Fruit fly (Drosophila melanogaster) whole organism, adult: Measurements from ENCODE around the gene CG14518.
A peak's percentile ranks its signal among the peaks of the same experiment; 100 is the strongest.

Source experiments
- CG11617 ChIP-seq: fragments of 200-800 bp; sonication (Bioruptor generic); optimal IDR thresholded peaks from 2 replicates; lab custom pipeline; 2017; ENCODE audit warnings: mild to moderate bottlenecking, missing biosample characterization, missing genetic modification reagents, missing genetic modification characterization
- CG12768 ChIP-seq: fragments of 200-800 bp; sonication (Bioruptor generic); optimal IDR thresholded peaks from 2 replicates; lab custom pipeline; 2017; ENCODE audit warnings: missing biosample characterization, missing genetic modification characterization, mild to moderate bottlenecking, moderate library complexity, missing genetic modification reagents
- CG14711 ChIP-seq: fragments of 200-800 bp; sonication (Bioruptor generic); optimal IDR thresholded peaks from 2 replicates; lab custom pipeline; 2018; ENCODE audit warnings: missing biosample characterization, mild to moderate bottlenecking, missing genetic modification characterization, moderate library complexity
- CG1620 ChIP-seq: fragments of 200-800 bp; sonication (Bioruptor generic); optimal IDR thresholded peaks from 2 replicates; lab custom pipeline; 2016; ENCODE audit warnings: missing biosample characterization, missing genetic modification characterization
- CG33017 ChIP-seq: fragments of 200-800 bp; sonication (Bioruptor generic); optimal IDR thresholded peaks from 2 replicates; lab custom pipeline; 2018; ENCODE audit warnings: missing biosample characterization, mild to moderate bottlenecking, missing genetic modification characterization, moderate library complexity
- CG5204 ChIP-seq: fragments of 200-800 bp; sonication (Bioruptor generic); optimal IDR thresholded peaks from 2 replicates; lab custom pipeline; 2016; ENCODE audit warnings: missing biosample characterization, missing genetic modification characterization
- CG7045 ChIP-seq: fragments of 200-800 bp; sonication (Bioruptor generic); optimal IDR thresholded peaks from 2 replicates; lab custom pipeline; 2017; ENCODE audit warnings: missing biosample characterization, mild to moderate bottlenecking, missing genetic modification characterization
- CG7101 ChIP-seq: fragments of 200-800 bp; sonication (Bioruptor generic); optimal IDR thresholded peaks from 2 replicates; lab custom pipeline; 2018; ENCODE audit warnings: missing biosample characterization, mild to moderate bottlenecking, missing genetic modification characterization, moderate library complexity
- Clk ChIP-seq: fragments of 200-800 bp; sonication (Bioruptor generic); optimal IDR thresholded peaks from 2 replicates; lab custom pipeline; 2017; ENCODE audit warnings: missing biosample characterization, missing genetic modification characterization
- Crg-1 ChIP-seq: fragments of 200-800 bp; sonication (Bioruptor generic); optimal IDR thresholded peaks from 2 replicates; lab custom pipeline; 2016; ENCODE audit warnings: missing biosample characterization, missing genetic modification characterization
- Hr96 ChIP-seq: fragments of 200-800 bp; sonication (Bioruptor generic); optimal IDR thresholded peaks from 2 replicates; lab custom pipeline; 2016; ENCODE audit warnings: missing biosample characterization, missing genetic modification characterization
- Mnt ChIP-seq: fragments of 200-800 bp; sonication (Bioruptor generic); optimal IDR thresholded peaks from 2 replicates; lab custom pipeline; 2016; ENCODE audit warnings: missing biosample characterization, mild to moderate bottlenecking, missing genetic modification characterization
- bab1 ChIP-seq: fragments of 200-800 bp; sonication (Bioruptor generic); optimal IDR thresholded peaks from 3 replicates; lab custom pipeline; 2019; ENCODE audit warnings: missing biosample characterization, mild to moderate bottlenecking, missing genetic modification characterization, moderate library complexity
- cic ChIP-seq: fragments of 200-800 bp; sonication (Bioruptor generic); optimal IDR thresholded peaks from 2 replicates; lab custom pipeline; 2017; ENCODE audit warnings: missing biosample characterization, mild to moderate bottlenecking, missing genetic modification characterization, moderate library complexity
- cnc ChIP-seq, 2 experiments: fragments of >200 bp; optimal IDR thresholded peaks; 2 replicates each; lab custom pipeline; 2017
- kay ChIP-seq: fragments of 200-800 bp; sonication (Bioruptor generic); peaks from one replicate; lab custom pipeline; 2016; ENCODE audit warnings: missing biosample characterization, missing genetic modification characterization, borderline replicate concordance
- ovo ChIP-seq: fragments of 200-800 bp; sonication (Bioruptor generic); optimal IDR thresholded peaks from 2 replicates; lab custom pipeline; 2016; ENCODE audit warnings: missing biosample characterization, missing genetic modification characterization
- pad ChIP-seq: fragments of 200-800 bp; sonication (Bioruptor generic); optimal IDR thresholded peaks from 3 replicates; lab custom pipeline; 2017; ENCODE audit warnings: missing biosample characterization, missing genetic modification characterization, mild to moderate bottlenecking, moderate library complexity, missing genetic modification reagents
- tj ChIP-seq: fragments of 200-800 bp; sonication (Bioruptor generic); optimal IDR thresholded peaks from 3 replicates; lab custom pipeline; 2017; ENCODE audit warnings: missing biosample characterization, mild to moderate bottlenecking, missing genetic modification characterization, moderate library complexity
- toe ChIP-seq: fragments of 200-800 bp; sonication (Bioruptor generic); optimal IDR thresholded peaks from 2 replicates; lab custom pipeline; 2016; ENCODE audit warnings: missing biosample characterization, missing genetic modification characterization

CG14518 gene

dm6 chr3R:29004884-29005621 is 19.7 kb upstream of the CG14518 start:
- TF ChIP-seq bab1 (GFP tag; lab: Kevin White, UChicago) (peak; percentile 70), Clk (no peak)

- TF ChIP-seq Crg-1 (GFP tag; lab: Kevin White, UChicago): no peak
Observed at dm6 chr3R:29005622-29006018, 19.2 kb upstream of the CG14518 start.

- TF ChIP-seq CG1620 (GFP tag; lab: Kevin White, UChicago): no peak
- TF ChIP-seq CG12768 (GFP tag; lab: Kevin White, UChicago): no peak
Observed at dm6 chr3R:29011144-29011543, 13.6 kb upstream of the CG14518 start.

- no peak for TF ChIP-seq CG7101 (tag; lab: Kevin White, UChicago)
- TF ChIP-seq CG14711 (tag; lab: Kevin White, UChicago): no peak
- no peak for TF ChIP-seq Mnt (GFP tag; lab: Kevin White, UChicago)
- no peak for TF ChIP-seq Crg-1 (GFP tag; lab: Kevin White, UChicago)
- no peak for TF ChIP-seq CG11617 (GFP tag; lab: Kevin White, UChicago)
- TF ChIP-seq tj (GFP tag; lab: Kevin White, UChicago): no peak
- TF ChIP-seq cic (GFP tag; lab: Kevin White, UChicago): no peak
- TF ChIP-seq CG1620 (GFP tag; lab: Kevin White, UChicago): no peak
- no peak for TF ChIP-seq CG5204 (GFP tag; lab: Kevin White, UChicago)
- no peak for TF ChIP-seq pad
- no peak for TF ChIP-seq bab1 (GFP tag; lab: Kevin White, UChicago)
- no peak for TF ChIP-seq Hr96
- TF ChIP-seq Clk: no peak
- TF ChIP-seq cnc (optimal IDR thresholded peaks at IDR 0.05; lab: Kevin White, UChicago): no peak
- TF ChIP-seq CG12768 (GFP tag; lab: Kevin White, UChicago): no peak
- TF ChIP-seq kay (GFP tag; lab: Kevin White, UChicago): no peak
- no peak for TF ChIP-seq CG33017 (tag; lab: Kevin White, UChicago)
- TF ChIP-seq toe (GFP tag; lab: Kevin White, UChicago): no peak
- no peak for TF ChIP-seq CG7045 (GFP tag; lab: Kevin White, UChicago)
Observed at dm6 chr3R:29020366-29020765, 4.4 kb upstream of the CG14518 start, which contains the start of gene wat. wat (minus strand) TSS chr3R:29020406.

- no peak for TF ChIP-seq ovo (GFP tag; lab: Kevin White, UChicago)
- peak; percentile 57 for TF ChIP-seq bab1 (GFP tag; lab: Kevin White, UChicago)
Observed at dm6 chr3R:29027122-29027521, 2.4 kb downstream of the CG14518 start, which contains the start of the genes eIF4E6 and CG1951. eIF4E6 (minus strand) TSS chr3R:29027174. CG1951 (plus strand) TSS chr3R:29027236.

- no peak for TF ChIP-seq CG14711 (tag; lab: Kevin White, UChicago)
- TF ChIP-seq ovo (GFP tag; lab: Kevin White, UChicago): no peak
- no peak for TF ChIP-seq CG33017 (tag; lab: Kevin White, UChicago)
- TF ChIP-seq tj (GFP tag; lab: Kevin White, UChicago): no peak
- no peak for TF ChIP-seq CG1620 (GFP tag; lab: Kevin White, UChicago)
- no peak for TF ChIP-seq Mnt (GFP tag; lab: Kevin White, UChicago)
- no peak for TF ChIP-seq Hr96
- TF ChIP-seq kay (GFP tag; lab: Kevin White, UChicago): no peak
- no peak for TF ChIP-seq CG12768 (GFP tag; lab: Kevin White, UChicago)
- no peak for TF ChIP-seq Clk
- no peak for TF ChIP-seq CG5204 (GFP tag; lab: Kevin White, UChicago)
- no peak for TF ChIP-seq pad
- no peak for TF ChIP-seq bab1 (GFP tag; lab: Kevin White, UChicago)
- TF ChIP-seq toe (GFP tag; lab: Kevin White, UChicago): no peak
Observed at dm6 chr3R:29032542-29032941, 7.8 kb downstream of the CG14518 start, which contains the start of gene Ssl2. Ssl2 (minus strand) TSS chr3R:29032642.

- TF ChIP-seq Hr96 (peak; percentile 62), Clk (peak; percentile 60), CG33017 (tag; lab: Kevin White, UChicago) (no peak), CG5204 (GFP tag; lab: Kevin White, UChicago) (peak; percentile 80), CG7101 (tag; lab: Kevin White, UChicago) (peak; percentile 71), CG14711 (tag; lab: Kevin White, UChicago) (peak; percentile 63), pad (peak; percentile 69), CG12768 (GFP tag; lab: Kevin White, UChicago) (peak; percentile 83), toe (GFP tag; lab: Kevin White, UChicago) (peak; percentile 77), CG7045 (GFP tag; lab: Kevin White, UChicago) (peak; percentile 63), bab1 (GFP tag; lab: Kevin White, UChicago) (peak; percentile 56), cic (GFP tag; lab: Kevin White, UChicago) (peak; percentile 5), ovo (GFP tag; lab: Kevin White, UChicago) (peak; percentile 62), cnc (optimal IDR thresholded peaks at IDR 0.05; lab: Kevin White, UChicago) (no peak), Crg-1 (GFP tag; lab: Kevin White, UChicago) (peak; percentile 66), CG1620 (GFP tag; lab: Kevin White, UChicago) (peak; percentile 76), tj (GFP tag; lab: Kevin White, UChicago) (peak; percentile 59), kay (GFP tag; lab: Kevin White, UChicago) (no peak), CG11617 (GFP tag; lab: Kevin White, UChicago) (peak; percentile 87), Mnt (GFP tag; lab: Kevin White, UChicago) (peak; percentile 47)
Observed at dm6 chr3R:29033909-29034629, 9.3 kb downstream of the CG14518 start, which contains the start of the genes beta4GalNAcTB and Cpsf100. beta4GalNAcTB (minus strand) TSS chr3R:29034008. Cpsf100 (plus strand) TSS chr3R:29034573.
